Worm (Caenorhabditis elegans) whole organism, L4 larva: ENCODE data around the gene try-1.

ENCODE experiments used
- ceh-28 ChIP-seq: fragments of 150-350 bp; optimal IDR thresholded peaks from 2 replicates; lab custom pipeline; 2014; ENCODE audit warnings: missing biosample characterization, missing genetic modification reagents, missing genetic modification characterization
- lin-13 ChIP-seq: fragments of 150-350 bp; optimal IDR thresholded peaks from 2 replicates; lab custom pipeline; 2014; ENCODE audit warnings: missing biosample characterization, missing genetic modification reagents, missing genetic modification characterization
- mxl-2 ChIP-seq: fragments of 200-800 bp; sonication (Bioruptor generic); conservative IDR thresholded peaks from 2 replicates; pipeline ENCODE4 v1.3.6; 2022; ENCODE audit warnings: missing genetic modification reagents, missing genetic modification characterization, missing compliant biosample characterization
- nhr-237 ChIP-seq: sonication (generic microtip); optimal IDR thresholded peaks from 2 replicates; lab custom pipeline; 2017; ENCODE audit warnings: missing biosample characterization, missing genetic modification characterization
- skn-1 ChIP-seq: fragments of 150-350 bp; optimal IDR thresholded peaks from 2 replicates; lab custom pipeline; 2014; ENCODE audit warnings: missing biosample characterization, missing genetic modification characterization

DNA sequence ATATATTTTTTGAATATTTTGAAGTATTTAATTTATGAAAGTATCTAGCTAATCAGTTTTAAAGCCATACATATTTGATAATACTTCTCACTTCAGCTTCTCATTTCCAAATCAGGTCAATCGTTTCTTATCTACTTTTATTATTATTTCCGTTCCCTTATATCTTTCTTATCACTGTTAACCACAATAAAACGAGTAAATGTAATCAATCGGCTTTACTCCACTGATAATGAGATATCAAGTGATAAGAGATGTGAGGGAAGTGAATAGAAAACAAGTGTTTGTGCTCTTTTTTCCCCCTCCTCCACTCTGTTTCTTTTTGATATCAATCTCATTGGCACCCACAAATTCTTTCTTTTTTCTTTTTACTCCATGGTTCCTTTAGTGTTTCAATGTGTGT is 17.2 kb upstream of the try-1 start:
- TF ChIP-seq lin-13 (GFP tag; lab: Kevin White, UChicago) (no peak), mxl-2 (GFP tag; lab: Robert Waterston, UW) (no peak), nhr-237 (tag; lab: Kevin White, UChicago) (no peak), skn-1 (tag; lab: Kevin White, UChicago) (no peak), ceh-28 (no peak)
